Fruit fly (Drosophila melanogaster) whole organism, embryonic: ENCODE results near the gene vvl.
A peak's percentile ranks its signal among the peaks of the same experiment; 100 is the strongest.

Source experiments
- Adf1 ChIP-seq: fragments of 200-800 bp; sonication (Bioruptor generic); IDR thresholded peaks from 2 replicates; pipeline ENCODE4 v1.3.6; 2022; ENCODE audit warnings: missing biosample characterization, missing genetic modification characterization
- Atf3 ChIP-seq: fragments of 200-800 bp; sonication (Bioruptor generic); optimal IDR thresholded peaks from 3 replicates; lab custom pipeline; 2016; ENCODE audit warnings: missing biosample characterization, missing genetic modification characterization
- CG10267 ChIP-seq: fragments of 200-800 bp; sonication (Bioruptor generic); optimal IDR thresholded peaks from 2 replicates; lab custom pipeline; 2018; ENCODE audit warnings: missing biosample characterization, mild to moderate bottlenecking, missing genetic modification characterization, moderate library complexity
- CG11093 ChIP-seq: fragments of 200-800 bp; sonication (Bioruptor generic); IDR thresholded peaks from 3 replicates; pipeline ENCODE4 v1.3.6; 2022; ENCODE audit warnings: missing biosample characterization, missing genetic modification characterization
- CG11504 ChIP-seq: fragments of 200-800 bp; sonication (Bioruptor generic); optimal IDR thresholded peaks from 3 replicates; lab custom pipeline; 2019; ENCODE audit warnings: missing biosample characterization, mild to moderate bottlenecking, missing genetic modification characterization, moderate library complexity
- CG11723 ChIP-seq: fragments of 200-800 bp; sonication (Bioruptor generic); optimal IDR thresholded peaks from 2 replicates; lab custom pipeline; 2017; ENCODE audit warnings: missing biosample characterization, mild to moderate bottlenecking, missing genetic modification characterization
- CG13775 ChIP-seq: fragments of 200-800 bp; sonication (Bioruptor generic); optimal IDR thresholded peaks from 3 replicates; lab custom pipeline; 2017; ENCODE audit warnings: missing biosample characterization, mild to moderate bottlenecking, missing genetic modification characterization
- CG14710 ChIP-seq: fragments of 200-800 bp; sonication (Bioruptor generic); optimal IDR thresholded peaks from 3 replicates; lab custom pipeline; 2019; ENCODE audit warnings: missing biosample characterization, mild to moderate bottlenecking, missing genetic modification characterization, moderate library complexity
- CG15479 ChIP-seq: fragments of 200-800 bp; sonication (Bioruptor generic); optimal IDR thresholded peaks from 3 replicates; lab custom pipeline; 2019; ENCODE audit warnings: missing biosample characterization, mild to moderate bottlenecking, missing genetic modification characterization, moderate library complexity
- CG17829 ChIP-seq: fragments of 200-800 bp; optimal IDR thresholded peaks from 2 replicates; lab custom pipeline; 2019; ENCODE audit warnings: missing biosample characterization, mild to moderate bottlenecking, missing genetic modification characterization, moderate library complexity
- CG17912 ChIP-seq: fragments of 200-800 bp; sonication (Bioruptor generic); optimal IDR thresholded peaks from 2 replicates; lab custom pipeline; 2018; ENCODE audit warnings: missing biosample characterization, mild to moderate bottlenecking, missing genetic modification characterization
- CG2889 ChIP-seq: fragments of 200-800 bp; sonication (Bioruptor generic); IDR thresholded peaks from 3 replicates; pipeline ENCODE4 v1.3.6; 2022; ENCODE audit warnings: missing biosample characterization, missing genetic modification characterization
- CG34422 ChIP-seq: fragments of 200-800 bp; sonication (Bioruptor generic); IDR thresholded peaks from 3 replicates; pipeline ENCODE4 v1.3.6; 2022; ENCODE audit warnings: missing biosample characterization, missing genetic modification characterization
- CG4820 ChIP-seq: fragments of 200-800 bp; sonication (Bioruptor generic); optimal IDR thresholded peaks from 3 replicates; lab custom pipeline; 2016; ENCODE audit warnings: missing biosample characterization, missing genetic modification characterization
- CG6689 ChIP-seq: fragments of 200-800 bp; sonication (Bioruptor generic); IDR thresholded peaks from 2 replicates; pipeline ENCODE4 v1.3.6; 2022; ENCODE audit warnings: missing biosample characterization, missing genetic modification characterization
- CG7963 ChIP-seq: fragments of 200-800 bp; sonication (Bioruptor generic); IDR thresholded peaks from 3 replicates; pipeline ENCODE4 v1.3.6; 2022; ENCODE audit warnings: missing biosample characterization, missing genetic modification characterization; ENCODE audit not compliant: partially characterized antibody
- CG9727 ChIP-seq: fragments of 200-800 bp; sonication (Bioruptor generic); optimal IDR thresholded peaks from 3 replicates; lab custom pipeline; 2017; ENCODE audit warnings: missing biosample characterization, mild to moderate bottlenecking, missing genetic modification characterization
- CG9876 ChIP-seq: fragments of 200-800 bp; sonication (Bioruptor generic); optimal IDR thresholded peaks from 2 replicates; lab custom pipeline; 2016; ENCODE audit warnings: missing biosample characterization, missing genetic modification characterization
- ERR ChIP-seq: fragments of 200-800 bp; sonication (Bioruptor generic); optimal IDR thresholded peaks from 2 replicates; lab custom pipeline; 2016; ENCODE audit warnings: missing biosample characterization, missing genetic modification characterization
- Eip74EF ChIP-seq, 2 experiments: fragments of 200-800 bp in 1 of 2; fragments of >200 bp in 1 of 2; sonication (Bioruptor generic) in 1 of 2; optimal IDR thresholded peaks; 2 replicates each; lab custom pipeline; 2017 to 2019; ENCODE audit warnings: missing biosample characterization in 2 of 2, missing genetic modification characterization in 2 of 2, mild to moderate bottlenecking in 1 of 2, moderate library complexity in 1 of 2
- Fer2 ChIP-seq: fragments of 200-800 bp; sonication (Bioruptor generic); optimal IDR thresholded peaks from 2 replicates; lab custom pipeline; 2018; ENCODE audit warnings: missing biosample characterization, mild to moderate bottlenecking, missing genetic modification characterization, moderate library complexity
- GATAe ChIP-seq: fragments of 200-800 bp; sonication (Bioruptor generic); conservative IDR thresholded peaks from 2 replicates; pipeline ENCODE4 v1.3.6; 2022; ENCODE audit warnings: missing biosample characterization, missing genetic modification characterization
- Hr78 ChIP-seq, 2 experiments: fragments of 200-800 bp in 1 of 2; fragments of >200 bp in 1 of 2; sonication (Bioruptor generic) in 1 of 2; optimal IDR thresholded peaks; 2 replicates each; lab custom pipeline; 2017 to 2019; ENCODE audit warnings: missing biosample characterization in 2 of 2, missing genetic modification characterization in 2 of 2, mild to moderate bottlenecking in 1 of 2, moderate library complexity in 1 of 2
- Lhr ChIP-seq: fragments of 200-800 bp; sonication (Bioruptor generic); optimal IDR thresholded peaks from 3 replicates; lab custom pipeline; 2017; ENCODE audit warnings: mild to moderate bottlenecking, missing biosample characterization, missing genetic modification reagents, missing genetic modification characterization
- Med ChIP-seq: fragments of 200-800 bp; sonication (Bioruptor generic); peaks from one replicate; lab custom pipeline; 2016; ENCODE audit warnings: missing biosample characterization, missing genetic modification characterization, mild to moderate bottlenecking, inconsistent platforms, moderate library complexity
- Opbp ChIP-seq: fragments of 200-800 bp; sonication (Bioruptor generic); IDR thresholded peaks from 3 replicates; pipeline ENCODE4 v1.3.6; 2022; ENCODE audit warnings: missing biosample characterization, missing genetic modification characterization; ENCODE audit not compliant: partially characterized antibody
- Rfx ChIP-seq: fragments of 200-800 bp; sonication (Bioruptor generic); IDR thresholded peaks from 2 replicates; pipeline ENCODE4 v1.3.6; 2022; ENCODE audit warnings: missing biosample characterization, missing genetic modification characterization
- Ssrp ChIP-seq: fragments of 200-800 bp; sonication (Bioruptor generic); optimal IDR thresholded peaks from 2 replicates; lab custom pipeline; 2018; ENCODE audit warnings: missing biosample characterization, mild to moderate bottlenecking, missing genetic modification characterization, moderate library complexity
- Usf ChIP-seq: fragments of 200-800 bp; sonication (Bioruptor generic); optimal IDR thresholded peaks from 2 replicates; lab custom pipeline; 2017; ENCODE audit warnings: missing genotype, missing biosample characterization, missing genetic modification characterization
- ap ChIP-seq: fragments of 200-800 bp; sonication (Bioruptor generic); IDR thresholded peaks from 2 replicates; pipeline ENCODE4 v1.3.6; 2022; ENCODE audit warnings: missing biosample characterization, missing genetic modification characterization
- chinmo ChIP-seq: fragments of 200-800 bp; sonication (Bioruptor generic); IDR thresholded peaks from 4 replicates; pipeline ENCODE4 v1.3.6; 2022; ENCODE audit warnings: missing biosample characterization, missing genetic modification characterization; ENCODE audit not compliant: partially characterized antibody
- crol ChIP-seq: fragments of 200-800 bp; sonication (Bioruptor generic); IDR thresholded peaks from 2 replicates; pipeline ENCODE4 v1.3.6; 2022; ENCODE audit warnings: missing biosample characterization, missing genetic modification characterization
- emc ChIP-seq: fragments of 200-800 bp; sonication (Bioruptor generic); optimal IDR thresholded peaks from 2 replicates; lab custom pipeline; 2016; ENCODE audit warnings: missing biosample characterization, missing genetic modification characterization
- esg ChIP-seq: fragments of 200-800 bp; sonication (Bioruptor generic); conservative IDR thresholded peaks from 2 replicates; pipeline ENCODE4 v1.3.6; 2022; ENCODE audit warnings: missing biosample characterization, missing genetic modification characterization
- ewg ChIP-seq: fragments of 200-800 bp; sonication (Bioruptor generic); optimal IDR thresholded peaks from 3 replicates; lab custom pipeline; 2017; ENCODE audit warnings: mild to moderate bottlenecking, missing biosample characterization, missing genetic modification reagents, missing genetic modification characterization
- gcm ChIP-seq: fragments of 200-800 bp; sonication (Bioruptor generic); optimal IDR thresholded peaks from 2 replicates; lab custom pipeline; 2019; ENCODE audit warnings: missing biosample characterization, mild to moderate bottlenecking, missing genetic modification characterization, moderate library complexity
- hkb ChIP-seq, 2 experiments: fragments of 200-800 bp in 1 of 2; fragments of >200 bp in 1 of 2; sonication (Bioruptor generic) in 1 of 2; IDR thresholded peaks in 1 of 2; optimal IDR thresholded peaks in 1 of 2; 2 replicates each; pipeline versions ENCODE4 v1.3.6 to Lab custom; 2017 to 2022; ENCODE audit warnings: missing biosample characterization in 1 of 2, missing genetic modification characterization in 1 of 2
- jing ChIP-seq: fragments of 200-800 bp; sonication (Bioruptor generic); optimal IDR thresholded peaks from 2 replicates; lab custom pipeline; 2018; ENCODE audit warnings: missing biosample characterization, mild to moderate bottlenecking, missing genetic modification characterization
- jumu ChIP-seq: fragments of 200-800 bp; sonication (Bioruptor generic); optimal IDR thresholded peaks from 3 replicates; lab custom pipeline; 2016; ENCODE audit warnings: missing biosample characterization, missing genetic modification characterization
- mirr ChIP-seq: fragments of 200-800 bp; sonication (Bioruptor generic); optimal IDR thresholded peaks from 3 replicates; lab custom pipeline; 2018; ENCODE audit warnings: missing biosample characterization, mild to moderate bottlenecking, missing genetic modification characterization
- otp ChIP-seq: fragments of 200-800 bp; sonication (Bioruptor generic); IDR thresholded peaks from 3 replicates; pipeline ENCODE4, ENCODE4 v1.3.6; 2022; ENCODE audit warnings: missing biosample characterization, missing genetic modification characterization
- pan ChIP-seq, 4 experiments: fragments of >200 bp in 3 of 4; fragments of 200-800 bp in 1 of 4; sonication (Bioruptor generic) in 1 of 4; optimal IDR thresholded peaks in 3 of 4; IDR thresholded peaks in 1 of 4; 2 replicates each; pipeline versions ENCODE4 v1.3.6 to Lab custom; 2017 to 2022; ENCODE audit warnings: missing biosample characterization in 2 of 4, missing genetic modification characterization in 2 of 4, mixed read lengths in 1 of 4
- pum ChIP-seq: fragments of 200-800 bp; sonication (Bioruptor generic); optimal IDR thresholded peaks from 2 replicates; lab custom pipeline; 2016; ENCODE audit warnings: missing biosample characterization, missing genetic modification characterization
- run ChIP-seq: fragments of 200-800 bp; sonication (Bioruptor generic); optimal IDR thresholded peaks from 3 replicates; lab custom pipeline; 2018; ENCODE audit warnings: missing biosample characterization, mild to moderate bottlenecking, missing genetic modification characterization
- slou ChIP-seq: fragments of 200-800 bp; sonication (Bioruptor generic); optimal IDR thresholded peaks from 3 replicates; lab custom pipeline; 2016; ENCODE audit warnings: missing biosample characterization, missing genetic modification characterization
- tap ChIP-seq: fragments of 200-800 bp; optimal IDR thresholded peaks from 3 replicates; lab custom pipeline; 2019; ENCODE audit warnings: missing biosample characterization, mild to moderate bottlenecking, missing genetic modification characterization, moderate library complexity
- wdn ChIP-seq: fragments of 200-800 bp; sonication (Bioruptor generic); IDR thresholded peaks from 2 replicates; pipeline ENCODE4 v1.3.6; 2022; ENCODE audit warnings: missing biosample characterization, missing genetic modification characterization
- wor ChIP-seq: fragments of 200-800 bp; sonication (Bioruptor generic); IDR thresholded peaks from 2 replicates; pipeline ENCODE4 v1.3.6; 2022; ENCODE audit warnings: missing biosample characterization, missing genetic modification characterization

Gene vvl

dm6 chr3L:6816230-6816629, 26.3 kb downstream of the vvl start (continued):
- TF ChIP-seq jumu (GFP tag; lab: Kevin White, UChicago) (peak; percentile 41), crol (GFP tag; lab: Robert Waterston, UW) (no peak), ewg (peak; percentile 23), Ssrp (tag; lab: Kevin White, UChicago) (peak; percentile 45), CG9876 (no peak), Adf1 (GFP tag; lab: Robert Waterston, UW) (peak; percentile 26; the same call in 1 of the 2 replicates), wdn (GFP tag; lab: Robert Waterston, UW) (peak; percentile 63; the same call in 1 of the 2 replicates), Opbp (no peak), Med (GFP tag; lab: Kevin White, UChicago) (peak; percentile 86), pum (peak; percentile 61), CG7963 (GFP tag; lab: Robert Waterston, UW) (no peak), jing (peak; percentile 42), hkb (optimal IDR thresholded peaks at IDR 0.05; lab: Kevin White, UChicago) (no peak), hkb (GFP tag; IDR thresholded peaks at IDR 0.05; lab: Robert Waterston, UW) (peak; percentile 83), ERR (GFP tag; lab: Kevin White, UChicago) (peak; percentile 16), slou (GFP tag; lab: Kevin White, UChicago) (peak; percentile 52), CG9727 (GFP tag; lab: Kevin White, UChicago) (peak; percentile 9), run (tag; lab: Kevin White, UChicago) (peak; percentile 28), CG15479 (GFP tag; lab: Kevin White, UChicago) (no peak), CG17829 (tag; lab: Kevin White, UChicago) (peak; percentile 66), CG11504 (tag; lab: Kevin White, UChicago) (peak; percentile 53), ap (GFP tag; lab: Robert Waterston, UW) (peak; percentile 45; the same call in 1 of the 2 replicates), gcm (GFP tag; lab: Kevin White, UChicago) (no peak), Atf3 (GFP tag; lab: Kevin White, UChicago) (peak; percentile 40), CG11093 (peak; percentile 81), Eip74EF (GFP tag; optimal IDR thresholded peaks at IDR 0.05; lab: Kevin White, UChicago) (peak in 1 of 2 experiments; percentile 8), wor (0 out of 2 replicates have a peak, but pooled peaks have one; percentile 24), esg (GFP tag; lab: Robert Waterston, UW) (peak; percentile 84), Lhr (GFP tag; lab: Kevin White, UChicago) (no peak), Rfx (peak; percentile 93), tap (no peak), CG2889 (GFP tag; lab: Robert Waterston, UW) (peak; percentile 67), CG34422 (peak; percentile 83; the same call in 2 of the 3 replicates), mirr (GFP tag; lab: Kevin White, UChicago) (peak; percentile 23), otp (GFP tag; lab: Robert Waterston, UW) (peak; percentile 71; the same call in 2 of the 3 replicates), CG17912 (GFP tag; lab: Kevin White, UChicago) (peak; percentile 22), chinmo (0 out of 4 replicates have a peak, but pooled peaks have one; percentile 15), CG14710 (tag; lab: Kevin White, UChicago) (no peak), CG4820 (GFP tag; lab: Kevin White, UChicago) (peak; percentile 8), CG13775 (GFP tag; lab: Kevin White, UChicago) (peak; percentile 1), CG10267 (tag; lab: Kevin White, UChicago) (no peak), pan (optimal IDR thresholded peaks at IDR 0.05; lab: Kevin White, UChicago) (no peak), pan (GFP tag; optimal IDR thresholded peaks at IDR 0.05 in 1 of 2, IDR thresholded peaks at IDR 0.05 in 1 of 2) (peak in 1 of 2 experiments; percentile 89), emc (no peak), Hr78 (GFP tag; optimal IDR thresholded peaks at IDR 0.05; lab: Kevin White, UChicago) (peak in 1 of 2 experiments; percentile 7), GATAe (GFP tag; lab: Robert Waterston, UW) (peak; percentile 33; the same call in 1 of the 2 replicates), CG6689 (GFP tag; lab: Robert Waterston, UW) (peak; percentile 84), CG11723 (GFP tag; lab: Kevin White, UChicago) (peak; percentile 8), Usf (GFP tag; lab: Kevin White, UChicago) (no peak), Fer2 (tag; lab: Kevin White, UChicago) (peak; percentile 46)
